Fruit fly (Drosophila melanogaster) whole organism, embryonic: ENCODE measurements around the gene schlank.

Source experiments
- CG11560 ChIP-seq: fragments of 200-800 bp; sonication (Bioruptor generic); IDR thresholded peaks from 3 replicates; pipeline ENCODE4 v1.3.6; 2022; ENCODE audit warnings: missing biosample characterization, missing genetic modification characterization
- CG1233 ChIP-seq: fragments of 200-800 bp; sonication (Bioruptor generic); optimal IDR thresholded peaks from 4 replicates; lab custom pipeline; 2018; ENCODE audit warnings: missing biosample characterization, mild to moderate bottlenecking, missing genetic modification characterization
- CG13287 ChIP-seq: fragments of 200-800 bp; sonication (Bioruptor generic); IDR thresholded peaks from 2 replicates; pipeline ENCODE4 v1.3.6; 2022; ENCODE audit warnings: missing biosample characterization, missing genetic modification characterization; ENCODE audit not compliant: partially characterized antibody
- CG1529 ChIP-seq: fragments of 200-800 bp; sonication (Bioruptor generic); optimal IDR thresholded peaks from 3 replicates; lab custom pipeline; 2018; ENCODE audit warnings: missing biosample characterization, missing genetic modification characterization
- CG15479 ChIP-seq: fragments of 200-800 bp; sonication (Bioruptor generic); optimal IDR thresholded peaks from 3 replicates; lab custom pipeline; 2019; ENCODE audit warnings: missing biosample characterization, mild to moderate bottlenecking, missing genetic modification characterization, moderate library complexity
- CG18599 ChIP-seq: fragments of 200-800 bp; sonication (Bioruptor generic); optimal IDR thresholded peaks from 3 replicates; lab custom pipeline; 2017; ENCODE audit warnings: missing biosample characterization, missing genetic modification characterization, mild to moderate bottlenecking, moderate library complexity, missing genetic modification reagents
- CG18764 ChIP-seq: fragments of 200-800 bp; sonication (Bioruptor generic); optimal IDR thresholded peaks from 3 replicates; lab custom pipeline; 2016; ENCODE audit warnings: missing biosample characterization, missing genetic modification characterization
- CG4707 ChIP-seq: fragments of 200-800 bp; sonication (Bioruptor generic); optimal IDR thresholded peaks from 2 replicates; lab custom pipeline; 2018; ENCODE audit warnings: missing biosample characterization, mild to moderate bottlenecking, missing genetic modification characterization, moderate library complexity
- Dad ChIP-seq: fragments of 200-800 bp; sonication (Bioruptor generic); optimal IDR thresholded peaks from 3 replicates; lab custom pipeline; 2016; ENCODE audit warnings: missing biosample characterization, missing genetic modification characterization
- Opbp ChIP-seq: fragments of 200-800 bp; sonication (Bioruptor generic); IDR thresholded peaks from 3 replicates; pipeline ENCODE4 v1.3.6; 2022; ENCODE audit warnings: missing biosample characterization, missing genetic modification characterization; ENCODE audit not compliant: partially characterized antibody
- br ChIP-seq: fragments of >200 bp; optimal IDR thresholded peaks from 2 replicates; lab custom pipeline; 2017
- trem ChIP-seq: fragments of 200-800 bp; optimal IDR thresholded peaks from 3 replicates; lab custom pipeline; 2019; ENCODE audit warnings: missing biosample characterization, mild to moderate bottlenecking, missing genetic modification characterization, moderate library complexity

DNA sequence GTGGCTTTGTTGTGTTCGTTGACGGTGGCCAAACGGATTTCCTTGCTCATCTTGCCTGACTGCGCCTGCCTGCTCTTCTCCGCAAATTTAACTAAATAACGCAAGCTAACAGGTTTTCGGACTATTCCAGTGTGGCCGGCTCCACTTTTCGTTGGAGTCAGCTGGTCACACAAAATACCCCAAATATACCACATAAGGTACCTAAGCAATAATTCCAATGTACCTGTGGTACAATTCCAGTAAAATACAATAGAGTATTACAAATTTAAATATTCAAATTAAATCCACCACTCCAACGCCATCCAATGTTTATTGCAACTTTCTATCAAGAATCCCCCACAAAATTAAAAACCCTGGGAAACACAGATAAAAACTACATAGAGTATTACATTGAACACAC is 9.6 kb upstream of the schlank start, which contains the start of gene CG3566:
- peak; percentile 31 for TF ChIP-seq CG13287 (GFP tag; lab: Robert Waterston, UW)
- TF ChIP-seq Dad (GFP tag; lab: Kevin White, UChicago): no peak
- TF ChIP-seq CG15479: no peak
- no peak for TF ChIP-seq CG11560 (tag; lab: Robert Waterston, UW)
- no peak for TF ChIP-seq CG1529 (GFP tag; lab: Kevin White, UChicago)
- TF ChIP-seq CG18764 (GFP tag; lab: Kevin White, UChicago): no peak
- TF ChIP-seq br: no peak
- no peak for TF ChIP-seq CG18599 (GFP tag; lab: Kevin White, UChicago)
- TF ChIP-seq CG1233: no peak
- TF ChIP-seq trem (tag; lab: Kevin White, UChicago): peak; percentile 2
- TF ChIP-seq Opbp (GFP tag; lab: Robert Waterston, UW): 0 out of 3 replicates have a peak, but pooled peaks have one; percentile 20
- no peak for TF ChIP-seq CG4707 (GFP tag; lab: Kevin White, UChicago)
